Worm (Caenorhabditis elegans): ENCODE results near the gene clec-207.

clec-207 gene

DNA sequence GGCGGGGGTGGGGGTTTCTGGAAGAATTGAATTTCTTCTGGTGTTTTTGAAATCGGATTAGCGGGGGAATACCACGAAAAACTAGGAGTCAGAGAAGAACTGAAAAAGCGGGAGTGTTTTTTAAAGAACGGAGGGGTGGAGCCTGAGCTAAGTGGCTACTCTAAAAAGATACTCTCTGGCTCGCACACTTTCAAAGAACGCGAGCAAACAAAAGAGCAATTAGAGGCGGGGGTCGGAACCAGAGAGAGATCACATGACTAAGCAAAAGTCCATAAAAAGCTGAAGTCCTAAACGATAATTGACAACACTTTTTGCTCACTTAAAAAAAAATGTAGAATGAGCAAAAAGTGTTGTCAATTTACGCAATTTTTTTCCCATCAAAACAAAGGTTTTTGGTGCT lies 38.5 kb downstream of the clec-207 start:
- TF ChIP-seq lsy-2 (tag; optimal IDR thresholded peaks at IDR 0.05): peak in 1 of 2 experiments; percentile 23
- TF ChIP-seq C34F6.9 (tag; optimal IDR thresholded peaks at IDR 0.05): no peak
- no peak for TF ChIP-seq elt-3 (tag; optimal IDR thresholded peaks at IDR 0.05)
- TF ChIP-seq lin-39 (tag; optimal IDR thresholded peaks at IDR 0.05): no peak
- TF ChIP-seq sma-3 (GFP tag; optimal IDR thresholded peaks at IDR 0.05): no peak
- no peak for TF ChIP-seq lin-11 (tag; optimal IDR thresholded peaks at IDR 0.05)
- peak; percentile 43 for TF ChIP-seq sem-4 (tag; optimal IDR thresholded peaks at IDR 0.05)
- TF ChIP-seq F13H6.1 (tag; optimal IDR thresholded peaks at IDR 0.05): peak; percentile 53
- peak; percentile 26 for TF ChIP-seq Y55F3AM.14 (GFP tag; optimal IDR thresholded peaks at IDR 0.05)
- TF ChIP-seq sma-9 (GFP tag; optimal IDR thresholded peaks at IDR 0.05): peak; percentile 52
- no peak for TF ChIP-seq sma-9 (tag; optimal IDR thresholded peaks at IDR 0.05)

DNA sequence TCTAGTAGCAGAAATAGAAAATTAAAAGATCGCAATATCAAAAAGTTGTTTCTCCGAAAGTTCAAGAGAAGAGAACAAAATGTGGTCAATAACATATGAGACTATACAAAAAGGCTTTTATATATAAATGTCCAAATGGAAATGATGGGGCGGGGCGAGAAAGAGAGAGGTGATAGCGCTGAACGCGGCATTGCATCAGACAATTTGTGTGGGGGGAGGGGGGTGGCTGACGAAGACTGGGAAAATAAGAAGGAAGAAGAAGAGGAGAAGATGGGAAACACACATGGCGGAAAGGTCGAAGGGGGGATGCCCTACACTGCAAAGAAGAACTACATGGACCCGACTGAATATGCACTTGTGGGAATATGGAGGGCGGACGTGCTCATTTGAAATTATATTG lies 39.5 kb downstream of the clec-207 start:
- TF ChIP-seq nhr-25 (tag; optimal IDR thresholded peaks at IDR 0.05) (peak; percentile 3), sem-4 (tag; optimal IDR thresholded peaks at IDR 0.05) (no peak), R02D3.7 (tag; optimal IDR thresholded peaks at IDR 0.05) (no peak), F13H6.1 (tag; optimal IDR thresholded peaks at IDR 0.05) (peak; percentile 36), ztf-11 (tag; optimal IDR thresholded peaks at IDR 0.05) (no peak), nhr-77 (tag; optimal IDR thresholded peaks at IDR 0.05) (no peak), nhr-12 (tag; optimal IDR thresholded peaks at IDR 0.05) (no peak), lsy-2 (tag; optimal IDR thresholded peaks at IDR 0.05) (peak in 1 of 2 experiments; percentile 11), zag-1 (tag; optimal IDR thresholded peaks at IDR 0.05) (peak; percentile 5), mdl-1 (tag; optimal IDR thresholded peaks at IDR 0.05) (peak; percentile 20 to 44), sma-9 (GFP tag; optimal IDR thresholded peaks at IDR 0.05) (peak; percentile 71), sma-9 (tag; optimal IDR thresholded peaks at IDR 0.05) (no peak), unc-62 (GFP tag; optimal IDR thresholded peaks at IDR 0.05) (no peak), nhr-10 (tag; optimal IDR thresholded peaks at IDR 0.05) (no peak), gmeb-1 (tag; optimal IDR thresholded peaks at IDR 0.05) (no peak), skn-1 (tag; optimal IDR thresholded peaks at IDR 0.05) (no peak), nhr-23 (tag; optimal IDR thresholded peaks at IDR 0.05) (no peak), snpc-4 (tag; optimal IDR thresholded peaks at IDR 0.05) (no peak), nhr-129 (tag; optimal IDR thresholded peaks at IDR 0.05) (peak; percentile 87), nhr-21 (tag; optimal IDR thresholded peaks at IDR 0.05) (peak; percentile 25), alr-1 (tag; optimal IDR thresholded peaks at IDR 0.05) (no peak), ztf-1 (GFP tag; conservative IDR thresholded peaks at IDR 0.05) (no peak), C34F6.9 (tag; optimal IDR thresholded peaks at IDR 0.05) (peak; percentile 24), lin-11 (tag; optimal IDR thresholded peaks at IDR 0.05) (peak; percentile 31), fos-1 (tag; optimal IDR thresholded peaks at IDR 0.05) (peak; percentile 42)

DNA sequence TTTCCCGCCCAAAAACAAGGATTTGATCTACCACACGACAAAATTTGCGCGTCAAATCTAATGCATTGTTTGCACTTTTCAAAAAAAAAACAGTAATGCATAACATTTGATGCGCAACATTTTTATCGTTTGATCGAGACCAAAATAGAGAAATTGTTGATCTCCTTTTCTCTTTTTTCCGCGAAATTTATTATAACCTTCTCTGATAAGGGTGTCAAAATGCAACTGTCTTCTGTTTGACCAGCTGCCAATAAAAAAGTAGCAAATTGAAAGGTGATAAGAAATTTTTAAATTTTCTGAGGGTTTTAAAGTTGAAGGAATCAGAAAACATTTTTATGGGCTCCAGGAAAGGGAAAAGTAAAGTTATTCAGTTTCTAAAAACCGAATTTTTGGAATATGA lies 41.1 kb downstream of the clec-207 start:
- TF ChIP-seq nhr-21 (tag; optimal IDR thresholded peaks at IDR 0.05) (no peak), nhr-12 (tag; optimal IDR thresholded peaks at IDR 0.05) (no peak), ztf-1 (GFP tag; conservative IDR thresholded peaks at IDR 0.05) (no peak), crh-2 (tag; optimal IDR thresholded peaks at IDR 0.05) (no peak), ama-1 (optimal IDR thresholded peaks at IDR 0.05) (no peak), sem-4 (tag; optimal IDR thresholded peaks at IDR 0.05) (no peak), egl-27 (tag; optimal IDR thresholded peaks at IDR 0.05) (no peak)

DNA sequence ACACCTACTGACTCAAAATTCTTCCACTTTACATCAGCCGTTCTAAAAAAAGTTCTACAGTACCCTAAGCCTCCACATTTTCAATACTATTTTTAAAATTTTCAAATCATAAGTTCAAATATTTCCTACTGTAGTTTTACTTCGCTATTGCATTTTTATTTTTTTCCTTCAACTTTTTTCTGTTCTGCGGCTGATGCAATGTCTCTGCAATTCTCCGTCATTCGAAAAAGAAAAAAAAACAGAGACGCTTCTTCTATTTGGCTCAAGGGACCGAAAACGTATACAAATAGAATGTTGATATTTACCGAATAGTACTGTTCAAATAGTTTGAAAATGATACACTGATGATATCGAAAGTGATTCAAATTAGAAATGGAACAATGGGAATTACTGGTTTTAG lies 42.4 kb downstream of the clec-207 start:
- TF ChIP-seq unc-55 (GFP tag; optimal IDR thresholded peaks at IDR 0.05): no peak
- TF ChIP-seq nhr-129 (tag; optimal IDR thresholded peaks at IDR 0.05): peak; percentile 98

DNA sequence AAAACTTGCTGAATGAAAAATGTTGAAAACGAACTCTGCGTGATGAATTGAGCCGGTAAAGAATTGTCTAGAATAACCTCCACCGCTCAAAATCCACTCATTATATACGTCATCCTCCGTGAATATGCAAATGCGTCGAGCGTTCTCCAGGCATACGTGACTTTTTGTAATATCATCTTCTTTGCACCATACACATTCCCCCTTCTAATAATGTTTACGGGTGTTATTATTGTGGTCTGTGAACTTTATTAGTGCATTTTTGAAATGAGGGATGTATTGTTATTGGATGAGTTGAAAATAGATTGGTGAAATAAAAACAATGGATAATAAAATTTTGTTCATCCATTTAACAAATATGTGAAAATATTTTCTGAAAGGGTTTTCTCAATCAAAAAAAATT lies 44.0 kb downstream of the clec-207 start, which contains the start of gene F22F7.7:
Gene F22F7.7 (minus strand): TSS at position 125 of the 400 bp plus-strand sequence.
- TF ChIP-seq F13H6.1 (tag; optimal IDR thresholded peaks at IDR 0.05): no peak
- TF ChIP-seq ceh-82 (tag; optimal IDR thresholded peaks at IDR 0.05): no peak
- TF ChIP-seq C34F6.9 (tag; optimal IDR thresholded peaks at IDR 0.05): no peak
- no peak for TF ChIP-seq mbf-1 (tag; optimal IDR thresholded peaks at IDR 0.05)
- TF ChIP-seq nhr-11 (tag; optimal IDR thresholded peaks at IDR 0.05): no peak
- TF ChIP-seq unc-39 (tag; optimal IDR thresholded peaks at IDR 0.05): no peak
